Worm (Caenorhabditis elegans) whole organism, L3 larva: Measurements from ENCODE around the gene R09E12.9.

Source experiments
- ama-1 ChIP-seq: fragments of 150-350 bp; optimal IDR thresholded peaks from 2 replicates; lab custom pipeline; 2018
- mdl-1 ChIP-seq: fragments of 150-350 bp; optimal IDR thresholded peaks from 2 replicates; lab custom pipeline; 2014; ENCODE audit warnings: missing biosample characterization, missing genetic modification characterization

DNA sequence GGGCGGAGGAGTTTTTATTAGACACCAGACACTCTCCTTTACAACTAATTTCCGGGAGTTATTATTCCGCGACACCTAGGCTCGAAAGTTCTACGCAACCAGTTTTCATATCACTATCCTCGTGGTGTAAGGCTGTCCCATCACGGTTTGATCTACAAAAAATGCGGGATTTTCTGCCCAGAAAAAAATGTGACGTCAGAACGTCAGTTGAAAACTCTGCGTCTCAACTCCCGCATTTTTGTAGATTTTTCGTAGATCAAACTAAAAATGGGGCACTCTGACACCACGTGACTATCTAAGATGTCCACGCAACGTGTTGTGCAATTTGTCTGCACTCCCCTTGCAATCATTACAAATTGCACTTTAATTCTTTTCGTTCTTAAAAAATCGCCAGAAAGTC lies 12.7 kb upstream of the R09E12.9 start, which contains the start of gene str-238:
- no peak for TF ChIP-seq ama-1 (lab: Kevin White, UChicago)
- no peak for TF ChIP-seq mdl-1 (tag; lab: Kevin White, UChicago)
